Worm (Caenorhabditis elegans) whole organism, L2 larva: ENCODE measurements around the gene che-10.

Experiments
- F13H6.1 ChIP-seq: sonication (generic microtip); optimal IDR thresholded peaks from 2 replicates; lab custom pipeline; 2016; ENCODE audit warnings: missing genetic modification characterization, missing compliant biosample characterization
- ZK546.5 ChIP-seq: sonication (generic microtip); optimal IDR thresholded peaks from 2 replicates; lab custom pipeline; 2017; ENCODE audit warnings: missing biosample characterization, missing genetic modification characterization
- alr-1 ChIP-seq: fragments of 150-350 bp; optimal IDR thresholded peaks from 2 replicates; lab custom pipeline; 2014; ENCODE audit warnings: missing biosample characterization, missing genetic modification characterization
- aly-2 ChIP-seq: fragments of 150-350 bp; optimal IDR thresholded peaks from 2 replicates; lab custom pipeline; 2014; ENCODE audit warnings: missing biosample characterization, missing genetic modification characterization
- ama-1 ChIP-seq: fragments of 150-350 bp; optimal IDR thresholded peaks from 2 replicates; lab custom pipeline; 2018; ENCODE audit warnings: inconsistent platforms
- blmp-1 ChIP-seq: sonication (generic microtip); optimal IDR thresholded peaks from 2 replicates; lab custom pipeline; 2017; ENCODE audit warnings: missing genetic modification characterization, mild to moderate bottlenecking, missing compliant biosample characterization, antibody characterized with exemption, moderate library complexity; ENCODE audit not compliant: insufficient read depth
- ceh-82 ChIP-seq: fragments of 150-350 bp; optimal IDR thresholded peaks from 2 replicates; lab custom pipeline; 2014; ENCODE audit warnings: missing biosample characterization, missing genetic modification characterization
- dmd-4 ChIP-seq: sonication (generic microtip); optimal IDR thresholded peaks from 2 replicates; lab custom pipeline; 2017; ENCODE audit warnings: missing biosample characterization, missing genetic modification characterization
- egl-27 ChIP-seq: sonication (generic microtip); optimal IDR thresholded peaks from 3 replicates; lab custom pipeline; 2017; ENCODE audit warnings: missing biosample characterization, missing genetic modification reagents, missing genetic modification characterization
- elt-3 ChIP-seq: sonication (generic microtip); optimal IDR thresholded peaks from 2 replicates; lab custom pipeline; 2017; ENCODE audit warnings: missing biosample characterization, missing genetic modification characterization
- fos-1 ChIP-seq: fragments of 150-350 bp; optimal IDR thresholded peaks from 2 replicates; lab custom pipeline; 2014; ENCODE audit warnings: missing biosample characterization, missing genetic modification characterization
- gmeb-1 ChIP-seq: fragments of 150-350 bp; optimal IDR thresholded peaks from 2 replicates; lab custom pipeline; 2014; ENCODE audit warnings: missing biosample characterization, missing genetic modification characterization
- lin-11 ChIP-seq: fragments of 150-350 bp; sonication (generic microtip); optimal IDR thresholded peaks from 2 replicates; lab custom pipeline; 2014; ENCODE audit warnings: missing biosample characterization, missing genetic modification characterization, inconsistent platforms, mixed read lengths
- lin-13 ChIP-seq: fragments of 150-350 bp; optimal IDR thresholded peaks from 2 replicates; lab custom pipeline; 2014; ENCODE audit warnings: missing biosample characterization, missing genetic modification reagents, missing genetic modification characterization
- lin-39 ChIP-seq: fragments of 150-350 bp; optimal IDR thresholded peaks from 2 replicates; lab custom pipeline; 2014; ENCODE audit warnings: missing biosample characterization, missing genetic modification reagents, missing genetic modification characterization
- lsy-2 ChIP-seq, 2 experiments: fragments of 150-350 bp in 1 of 2; sonication (generic microtip) in 1 of 2; optimal IDR thresholded peaks; 2 replicates each; lab custom pipeline; 2014 to 2017; ENCODE audit warnings: missing biosample characterization in 2 of 2, missing genetic modification characterization in 2 of 2
- mab-5 ChIP-seq: fragments of 150-350 bp; optimal IDR thresholded peaks from 2 replicates; lab custom pipeline; 2014; ENCODE audit warnings: missing biosample characterization, missing genetic modification characterization
- mdl-1 ChIP-seq, 2 experiments: fragments of 150-350 bp in 1 of 2; sonication (generic microtip) in 1 of 2; optimal IDR thresholded peaks; 2 replicates each; lab custom pipeline; 2017; ENCODE audit warnings: missing biosample characterization in 2 of 2, missing genetic modification characterization in 2 of 2
- nhr-10 ChIP-seq: sonication (generic microtip); optimal IDR thresholded peaks from 2 replicates; lab custom pipeline; 2017; ENCODE audit warnings: missing biosample characterization, missing genetic modification characterization
- nhr-21 ChIP-seq: fragments of 150-350 bp; optimal IDR thresholded peaks from 2 replicates; lab custom pipeline; 2014; ENCODE audit warnings: missing biosample characterization, missing genetic modification characterization
- nhr-23 ChIP-seq: fragments of 150-350 bp; optimal IDR thresholded peaks from 2 replicates; lab custom pipeline; 2014; ENCODE audit warnings: missing biosample characterization, missing genetic modification reagents, missing genetic modification characterization
- nhr-25 ChIP-seq: fragments of 150-350 bp; sonication (generic microtip); optimal IDR thresholded peaks from 3 replicates; lab custom pipeline; 2014; ENCODE audit warnings: missing biosample characterization, missing genetic modification characterization
- nhr-6 ChIP-seq: fragments of 150-350 bp; optimal IDR thresholded peaks from 2 replicates; lab custom pipeline; 2014; ENCODE audit warnings: missing biosample characterization, missing genetic modification characterization
- nhr-77 ChIP-seq: fragments of 150-350 bp; optimal IDR thresholded peaks from 2 replicates; lab custom pipeline; 2014; ENCODE audit warnings: missing biosample characterization, missing genetic modification characterization
- peb-1 ChIP-seq: fragments of 150-350 bp; optimal IDR thresholded peaks from 2 replicates; lab custom pipeline; 2014; ENCODE audit warnings: missing biosample characterization, missing genetic modification characterization
- skn-1 ChIP-seq: sonication (generic microtip); optimal IDR thresholded peaks from 2 replicates; lab custom pipeline; 2017; ENCODE audit warnings: missing biosample characterization, missing genetic modification characterization
- sma-9 ChIP-seq, 2 experiments: fragments of 150-350 bp in 1 of 2; sonication (generic microtip) in 1 of 2; optimal IDR thresholded peaks; 2 replicates each; lab custom pipeline; 2014 to 2016; ENCODE audit warnings: missing genetic modification characterization in 2 of 2, mild to moderate bottlenecking in 1 of 2, missing biosample characterization in 1 of 2, missing compliant biosample characterization in 1 of 2, missing genetic modification reagents in 1 of 2, moderate library complexity in 1 of 2
- snpc-4 ChIP-seq: fragments of 150-350 bp; optimal IDR thresholded peaks from 2 replicates; lab custom pipeline; 2014; ENCODE audit warnings: missing biosample characterization, missing genetic modification characterization
- unc-39 ChIP-seq: fragments of 150-350 bp; optimal IDR thresholded peaks from 2 replicates; lab custom pipeline; 2014; ENCODE audit warnings: missing biosample characterization, missing genetic modification characterization
- unc-62 ChIP-seq: fragments of 150-350 bp; optimal IDR thresholded peaks from 2 replicates; lab custom pipeline; 2014; ENCODE audit warnings: missing biosample characterization, missing genetic modification reagents, missing genetic modification characterization
- zag-1 ChIP-seq: fragments of 150-350 bp; optimal IDR thresholded peaks from 2 replicates; lab custom pipeline; 2014; ENCODE audit warnings: missing biosample characterization, missing genetic modification characterization
- ztf-1 ChIP-seq: fragments of 200-800 bp; sonication (Bioruptor generic); conservative IDR thresholded peaks from 2 replicates; pipeline ENCODE4 v1.3.6; 2022; ENCODE audit warnings: missing genetic modification characterization, missing compliant biosample characterization
- ztf-11 ChIP-seq: sonication (generic microtip); optimal IDR thresholded peaks from 2 replicates; lab custom pipeline; 2017; ENCODE audit warnings: missing biosample characterization, missing genetic modification characterization
- ztf-4 ChIP-seq: fragments of 150-350 bp; optimal IDR thresholded peaks from 2 replicates; lab custom pipeline; 2014; ENCODE audit warnings: missing biosample characterization, missing genetic modification characterization

The che-10 gene

ce11 chrII:4602533-4602932 lies 35.6 kb downstream of the che-10 start, which contains the start of gene coa-3:
Gene coa-3, minus strand, starts transcription at chrII:4602633.
- TF ChIP-seq nhr-23 (tag; lab: Kevin White, UChicago) = no peak
- TF ChIP-seq zag-1 = no peak
- no peak for TF ChIP-seq ztf-1 (GFP tag; lab: Robert Waterston, UW)
- TF ChIP-seq egl-27 (tag; lab: Kevin White, UChicago) = no peak
- no peak for TF ChIP-seq mab-5 (tag; lab: Kevin White, UChicago)
- no peak for TF ChIP-seq nhr-77 (tag; lab: Kevin White, UChicago)
- no peak for TF ChIP-seq lsy-2 (tag; optimal IDR thresholded peaks at IDR 0.05; lab: Kevin White, UChicago)
- no peak for TF ChIP-seq peb-1 (tag; lab: Kevin White, UChicago)
- TF ChIP-seq dmd-4 = no peak
- no peak for TF ChIP-seq lin-13 (GFP tag; lab: Kevin White, UChicago)
- TF ChIP-seq ZK546.5 (tag; lab: Kevin White, UChicago) = no peak

ce11 chrII:4601256-4601655 lies 36.9 kb downstream of the che-10 start, which contains the start of gene ipla-1:
Gene ipla-1, minus strand, starts transcription at chrII:4601356.
- TF ChIP-seq sma-9 (GFP tag; optimal IDR thresholded peaks at IDR 0.05; lab: Kevin White, UChicago) = no peak
- no peak for TF ChIP-seq sma-9 (tag; optimal IDR thresholded peaks at IDR 0.05; lab: Kevin White, UChicago)
- no peak for TF ChIP-seq aly-2
- no peak for TF ChIP-seq nhr-25 (tag; lab: Kevin White, UChicago)
- no peak for TF ChIP-seq lin-39 (tag; lab: Kevin White, UChicago)
- no peak for TF ChIP-seq ztf-1 (GFP tag; lab: Robert Waterston, UW)
- TF ChIP-seq ztf-4 (tag; lab: Kevin White, UChicago) = no peak
- TF ChIP-seq alr-1 (tag; lab: Kevin White, UChicago) = no peak
- no peak for TF ChIP-seq ceh-82 (tag; lab: Kevin White, UChicago)
- TF ChIP-seq dmd-4 = no peak
- no peak for TF ChIP-seq nhr-23 (tag; lab: Kevin White, UChicago)

- TF ChIP-seq fos-1 (tag; lab: Kevin White, UChicago) (no peak), lin-39 (tag; lab: Kevin White, UChicago) (no peak), dmd-4 (no peak), sma-9 (GFP tag; optimal IDR thresholded peaks at IDR 0.05; lab: Kevin White, UChicago) (no peak), sma-9 (tag; optimal IDR thresholded peaks at IDR 0.05; lab: Kevin White, UChicago) (no peak), snpc-4 (tag; lab: Kevin White, UChicago) (no peak), lsy-2 (tag; optimal IDR thresholded peaks at IDR 0.05; lab: Kevin White, UChicago) (no peak), mdl-1 (tag; optimal IDR thresholded peaks at IDR 0.05; lab: Kevin White, UChicago) (no peak), lin-13 (GFP tag; lab: Kevin White, UChicago) (no peak), peb-1 (tag; lab: Kevin White, UChicago) (no peak), ztf-1 (GFP tag; lab: Robert Waterston, UW) (no peak), aly-2 (no peak), nhr-6 (tag; lab: Kevin White, UChicago) (no peak), nhr-23 (tag; lab: Kevin White, UChicago) (no peak), nhr-10 (tag; lab: Kevin White, UChicago) (no peak), gmeb-1 (tag; lab: Kevin White, UChicago) (no peak), nhr-21 (tag; lab: Kevin White, UChicago) (no peak), lin-11 (tag; lab: Kevin White, UChicago) (no peak)
Measured at ce11 chrII:4600818-4601217, 37.3 kb downstream of the che-10 start.

ce11 chrII:4600276-4600675 lies 37.9 kb downstream of the che-10 start:
- TF ChIP-seq nhr-23 (tag; lab: Kevin White, UChicago) (no peak), gmeb-1 (tag; lab: Kevin White, UChicago) (no peak), blmp-1 (tag; lab: Kevin White, UChicago) (peak; percentile 51)

DNA sequence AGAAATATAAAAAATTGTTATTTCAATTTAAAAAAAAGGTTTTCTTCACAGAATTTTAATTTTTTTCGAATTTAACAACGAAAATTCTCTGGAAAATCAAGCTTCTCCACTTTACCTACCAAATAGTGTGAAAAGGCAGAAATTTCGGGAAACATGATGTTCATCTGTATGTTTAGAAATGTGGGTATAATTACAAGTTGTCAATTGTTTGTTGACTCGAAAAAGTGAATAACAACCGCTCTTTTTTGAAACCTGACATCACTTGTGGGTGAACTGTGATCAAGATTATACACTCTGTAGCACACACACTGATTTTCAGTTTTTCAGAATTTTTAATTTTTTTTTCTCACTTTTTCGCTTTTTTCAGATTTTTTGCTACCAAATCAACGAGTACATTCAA lies 38.3 kb downstream of the che-10 start:
- no peak for TF ChIP-seq fos-1 (tag; lab: Kevin White, UChicago)
- no peak for TF ChIP-seq skn-1 (tag; lab: Kevin White, UChicago)
- TF ChIP-seq mab-5 (tag; lab: Kevin White, UChicago) = no peak
- no peak for TF ChIP-seq nhr-21 (tag; lab: Kevin White, UChicago)
- no peak for TF ChIP-seq aly-2
- TF ChIP-seq mdl-1 (tag; optimal IDR thresholded peaks at IDR 0.05; lab: Kevin White, UChicago) = no peak
- TF ChIP-seq lin-11 (tag; lab: Kevin White, UChicago) = no peak
- TF ChIP-seq blmp-1 (tag; lab: Kevin White, UChicago) = no peak
- no peak for TF ChIP-seq ztf-1 (GFP tag; lab: Robert Waterston, UW)
- TF ChIP-seq alr-1 (tag; lab: Kevin White, UChicago) = no peak
- TF ChIP-seq unc-39 = no peak
- TF ChIP-seq lin-13 (GFP tag; lab: Kevin White, UChicago) = no peak
- TF ChIP-seq lsy-2 (tag; optimal IDR thresholded peaks at IDR 0.05; lab: Kevin White, UChicago) = no peak
- TF ChIP-seq unc-62 (GFP tag; lab: Kevin White, UChicago) = no peak
- TF ChIP-seq ztf-11 (tag; lab: Kevin White, UChicago) = no peak
- TF ChIP-seq elt-3 (tag; lab: Kevin White, UChicago) = no peak
- no peak for TF ChIP-seq peb-1 (tag; lab: Kevin White, UChicago)
- TF ChIP-seq ama-1 = no peak
- TF ChIP-seq F13H6.1 (tag; lab: Kevin White, UChicago) = no peak
- TF ChIP-seq nhr-6 (tag; lab: Kevin White, UChicago) = no peak
